Worm (Caenorhabditis elegans) whole organism, L4/young adult: ENCODE results near the gene sars-1.

Experiments used
- W03F9.2 ChIP-seq: fragments of 150-350 bp; optimal IDR thresholded peaks from 2 replicates; lab custom pipeline; 2014; ENCODE audit warnings: missing biosample characterization, missing genetic modification characterization
- him-1 ChIP-seq: sonication (generic microtip); optimal IDR thresholded peaks from 2 replicates; lab custom pipeline; 2016; ENCODE audit warnings: missing genotype, missing genetic modification reagents, missing genetic modification characterization, missing compliant biosample characterization

- TF ChIP-seq W03F9.2 (tag; lab: Kevin White, UChicago) (no peak), him-1 (tag; lab: Kevin White, UChicago) (no peak)
These were observed 17.8 kb downstream of the sars-1 start, which contains the start of gene F44D12.19 for ce11 chrIV:10021283-10021682.
